Fruit fly (Drosophila melanogaster) whole organism, adult: ENCODE results near the gene scat.

Experiments used
- CG11617 ChIP-seq: fragments of 200-800 bp; sonication (Bioruptor generic); optimal IDR thresholded peaks from 2 replicates; lab custom pipeline; 2017; ENCODE audit warnings: mild to moderate bottlenecking, missing biosample characterization, missing genetic modification reagents, missing genetic modification characterization
- CG12768 ChIP-seq: fragments of 200-800 bp; sonication (Bioruptor generic); optimal IDR thresholded peaks from 2 replicates; lab custom pipeline; 2017; ENCODE audit warnings: missing biosample characterization, missing genetic modification characterization, mild to moderate bottlenecking, moderate library complexity, missing genetic modification reagents
- CG14711 ChIP-seq: fragments of 200-800 bp; sonication (Bioruptor generic); optimal IDR thresholded peaks from 2 replicates; lab custom pipeline; 2018; ENCODE audit warnings: missing biosample characterization, mild to moderate bottlenecking, missing genetic modification characterization, moderate library complexity
- CG1620 ChIP-seq: fragments of 200-800 bp; sonication (Bioruptor generic); optimal IDR thresholded peaks from 2 replicates; lab custom pipeline; 2016; ENCODE audit warnings: missing biosample characterization, missing genetic modification characterization
- CG33017 ChIP-seq: fragments of 200-800 bp; sonication (Bioruptor generic); optimal IDR thresholded peaks from 2 replicates; lab custom pipeline; 2018; ENCODE audit warnings: missing biosample characterization, mild to moderate bottlenecking, missing genetic modification characterization, moderate library complexity
- CG5204 ChIP-seq: fragments of 200-800 bp; sonication (Bioruptor generic); optimal IDR thresholded peaks from 2 replicates; lab custom pipeline; 2016; ENCODE audit warnings: missing biosample characterization, missing genetic modification characterization
- CG7045 ChIP-seq: fragments of 200-800 bp; sonication (Bioruptor generic); optimal IDR thresholded peaks from 2 replicates; lab custom pipeline; 2017; ENCODE audit warnings: missing biosample characterization, mild to moderate bottlenecking, missing genetic modification characterization
- CG7101 ChIP-seq: fragments of 200-800 bp; sonication (Bioruptor generic); optimal IDR thresholded peaks from 2 replicates; lab custom pipeline; 2018; ENCODE audit warnings: missing biosample characterization, mild to moderate bottlenecking, missing genetic modification characterization, moderate library complexity
- Clk ChIP-seq: fragments of 200-800 bp; sonication (Bioruptor generic); optimal IDR thresholded peaks from 2 replicates; lab custom pipeline; 2017; ENCODE audit warnings: missing biosample characterization, missing genetic modification characterization
- Crg-1 ChIP-seq: fragments of 200-800 bp; sonication (Bioruptor generic); optimal IDR thresholded peaks from 2 replicates; lab custom pipeline; 2016; ENCODE audit warnings: missing biosample characterization, missing genetic modification characterization
- Hr96 ChIP-seq: fragments of 200-800 bp; sonication (Bioruptor generic); optimal IDR thresholded peaks from 2 replicates; lab custom pipeline; 2016; ENCODE audit warnings: missing biosample characterization, missing genetic modification characterization
- Mnt ChIP-seq: fragments of 200-800 bp; sonication (Bioruptor generic); optimal IDR thresholded peaks from 2 replicates; lab custom pipeline; 2016; ENCODE audit warnings: missing biosample characterization, mild to moderate bottlenecking, missing genetic modification characterization
- bab1 ChIP-seq: fragments of 200-800 bp; sonication (Bioruptor generic); optimal IDR thresholded peaks from 3 replicates; lab custom pipeline; 2019; ENCODE audit warnings: missing biosample characterization, mild to moderate bottlenecking, missing genetic modification characterization, moderate library complexity
- cic ChIP-seq: fragments of 200-800 bp; sonication (Bioruptor generic); optimal IDR thresholded peaks from 2 replicates; lab custom pipeline; 2017; ENCODE audit warnings: missing biosample characterization, mild to moderate bottlenecking, missing genetic modification characterization, moderate library complexity
- cnc ChIP-seq, 2 experiments: fragments of >200 bp; optimal IDR thresholded peaks; 2 replicates each; lab custom pipeline; 2017
- kay ChIP-seq: fragments of 200-800 bp; sonication (Bioruptor generic); peaks from one replicate; lab custom pipeline; 2016; ENCODE audit warnings: missing biosample characterization, missing genetic modification characterization, borderline replicate concordance
- ovo ChIP-seq: fragments of 200-800 bp; sonication (Bioruptor generic); optimal IDR thresholded peaks from 2 replicates; lab custom pipeline; 2016; ENCODE audit warnings: missing biosample characterization, missing genetic modification characterization
- pad ChIP-seq: fragments of 200-800 bp; sonication (Bioruptor generic); optimal IDR thresholded peaks from 3 replicates; lab custom pipeline; 2017; ENCODE audit warnings: missing biosample characterization, missing genetic modification characterization, mild to moderate bottlenecking, moderate library complexity, missing genetic modification reagents
- tj ChIP-seq: fragments of 200-800 bp; sonication (Bioruptor generic); optimal IDR thresholded peaks from 3 replicates; lab custom pipeline; 2017; ENCODE audit warnings: missing biosample characterization, mild to moderate bottlenecking, missing genetic modification characterization, moderate library complexity
- toe ChIP-seq: fragments of 200-800 bp; sonication (Bioruptor generic); optimal IDR thresholded peaks from 2 replicates; lab custom pipeline; 2016; ENCODE audit warnings: missing biosample characterization, missing genetic modification characterization

Gene scat

dm6 chr2L:9448322-9449256 lies 17.4 kb downstream of the scat start:
- no peak for TF ChIP-seq Hr96
- TF ChIP-seq CG12768 = no peak
- TF ChIP-seq CG5204 (GFP tag; lab: Kevin White, UChicago) = peak; percentile 8
- peak; percentile 4 for TF ChIP-seq CG14711 (tag; lab: Kevin White, UChicago)
- no peak for TF ChIP-seq cnc (optimal IDR thresholded peaks at IDR 0.05; lab: Kevin White, UChicago)

dm6 chr2L:9449257-9449972 lies 18.2 kb downstream of the scat start:
- TF ChIP-seq CG12768 = peak; percentile 94
- TF ChIP-seq ovo (GFP tag; lab: Kevin White, UChicago) = peak; percentile 84
- peak; percentile 88 for TF ChIP-seq toe (GFP tag; lab: Kevin White, UChicago)
- TF ChIP-seq CG7101 (tag; lab: Kevin White, UChicago) = peak; percentile 95
- TF ChIP-seq Clk = peak; percentile 95
- no peak for TF ChIP-seq cnc (optimal IDR thresholded peaks at IDR 0.05; lab: Kevin White, UChicago)
- TF ChIP-seq bab1 (GFP tag; lab: Kevin White, UChicago) = peak; percentile 96
- peak; percentile 83 for TF ChIP-seq CG14711 (tag; lab: Kevin White, UChicago)
- TF ChIP-seq Hr96 = peak; percentile 76
- TF ChIP-seq Crg-1 (GFP tag; lab: Kevin White, UChicago) = peak; percentile 88
- peak; percentile 95 for TF ChIP-seq CG7045 (GFP tag; lab: Kevin White, UChicago)
- TF ChIP-seq tj = peak; percentile 74
- TF ChIP-seq kay (GFP tag; lab: Kevin White, UChicago) = peak; percentile 95
- peak; percentile 93 for TF ChIP-seq CG5204 (GFP tag; lab: Kevin White, UChicago)
- TF ChIP-seq CG1620 (GFP tag; lab: Kevin White, UChicago) = peak; percentile 90
- TF ChIP-seq CG11617 (GFP tag; lab: Kevin White, UChicago) = peak; percentile 97
- peak; percentile 92 for TF ChIP-seq CG33017 (tag; lab: Kevin White, UChicago)
- peak; percentile 80 for TF ChIP-seq Mnt (GFP tag; lab: Kevin White, UChicago)
- peak; percentile 87 for TF ChIP-seq pad (GFP tag; lab: Kevin White, UChicago)
- TF ChIP-seq cic (GFP tag; lab: Kevin White, UChicago) = peak; percentile 93

- TF ChIP-seq CG5204 (GFP tag; lab: Kevin White, UChicago) = no peak
- no peak for TF ChIP-seq bab1 (GFP tag; lab: Kevin White, UChicago)
- no peak for TF ChIP-seq CG11617 (GFP tag; lab: Kevin White, UChicago)
- no peak for TF ChIP-seq Crg-1 (GFP tag; lab: Kevin White, UChicago)
- TF ChIP-seq CG14711 (tag; lab: Kevin White, UChicago) = no peak
- TF ChIP-seq cnc (optimal IDR thresholded peaks at IDR 0.05; lab: Kevin White, UChicago) = no peak
- no peak for TF ChIP-seq cic (GFP tag; lab: Kevin White, UChicago)
- no peak for TF ChIP-seq pad (GFP tag; lab: Kevin White, UChicago)
- no peak for TF ChIP-seq Hr96
- TF ChIP-seq tj = no peak
- TF ChIP-seq CG12768 = no peak
- TF ChIP-seq CG33017 (tag; lab: Kevin White, UChicago) = no peak
- no peak for TF ChIP-seq CG7101 (tag; lab: Kevin White, UChicago)
- TF ChIP-seq ovo (GFP tag; lab: Kevin White, UChicago) = no peak
- TF ChIP-seq Mnt (GFP tag; lab: Kevin White, UChicago) = no peak
- no peak for TF ChIP-seq Clk
Measured at dm6 chr2L:9452959-9453358, 21.8 kb downstream of the scat start.

- no peak for TF ChIP-seq ovo (GFP tag; lab: Kevin White, UChicago)
- no peak for TF ChIP-seq cnc (optimal IDR thresholded peaks at IDR 0.05; lab: Kevin White, UChicago)
- no peak for TF ChIP-seq CG14711 (tag; lab: Kevin White, UChicago)
- no peak for TF ChIP-seq CG5204 (GFP tag; lab: Kevin White, UChicago)
- no peak for TF ChIP-seq bab1 (GFP tag; lab: Kevin White, UChicago)
- TF ChIP-seq pad (GFP tag; lab: Kevin White, UChicago) = no peak
- TF ChIP-seq tj = no peak
- TF ChIP-seq CG33017 (tag; lab: Kevin White, UChicago) = no peak
- no peak for TF ChIP-seq CG1620 (GFP tag; lab: Kevin White, UChicago)
- TF ChIP-seq CG12768 = no peak
- no peak for TF ChIP-seq Crg-1 (GFP tag; lab: Kevin White, UChicago)
- no peak for TF ChIP-seq Hr96
- no peak for TF ChIP-seq kay (GFP tag; lab: Kevin White, UChicago)
- no peak for TF ChIP-seq cic (GFP tag; lab: Kevin White, UChicago)
- no peak for TF ChIP-seq CG7101 (tag; lab: Kevin White, UChicago)
- TF ChIP-seq CG11617 (GFP tag; lab: Kevin White, UChicago) = no peak
- TF ChIP-seq Mnt (GFP tag; lab: Kevin White, UChicago) = no peak
Measured at dm6 chr2L:9454369-9455054, 23.3 kb downstream of the scat start.

- TF ChIP-seq Clk (no peak), CG12768 (no peak), CG14711 (tag; lab: Kevin White, UChicago) (no peak), CG11617 (GFP tag; lab: Kevin White, UChicago) (no peak), Mnt (GFP tag; lab: Kevin White, UChicago) (no peak)
Measured at dm6 chr2L:9455157-9455556, 24.0 kb downstream of the scat start.
